Worm (Caenorhabditis elegans): ENCODE data around the gene clec-215.

DNA sequence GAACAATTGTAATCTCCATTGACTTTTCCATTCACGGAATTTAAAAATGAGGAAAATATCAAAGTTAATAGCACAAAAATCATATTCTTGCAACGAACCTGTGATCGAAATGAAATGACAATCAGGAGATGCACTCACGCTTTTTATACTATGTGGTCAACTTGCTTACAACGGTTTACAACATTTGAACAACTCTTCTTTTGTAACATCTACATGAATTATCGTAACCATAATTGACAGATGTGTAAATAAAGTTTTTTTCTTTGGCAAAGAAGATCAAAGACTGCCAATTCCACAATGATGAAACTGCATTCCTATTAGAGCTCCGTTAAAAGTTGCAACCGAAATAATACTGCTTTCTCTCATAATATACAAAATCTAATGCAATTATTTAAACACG is 27.6 kb downstream of the clec-215 start, which contains the start of gene F07C4.10:
- TF ChIP-seq klf-2 (GFP tag; conservative IDR thresholded peaks at IDR 0.05), result no peak
- TF ChIP-seq flt-1 (GFP tag; IDR thresholded peaks at IDR 0.05), result no peak
- TF ChIP-seq ref-1 (GFP tag; conservative IDR thresholded peaks at IDR 0.05), result no peak
- no peak for TF ChIP-seq tab-1 (GFP tag; IDR thresholded peaks at IDR 0.05)
- no peak for TF ChIP-seq ztf-23 (GFP tag; IDR thresholded peaks at IDR 0.05)
- TF ChIP-seq T22C8.4 (GFP tag; IDR thresholded peaks at IDR 0.05), result no peak

All from whole organism, midembryonic.